Worm (Caenorhabditis elegans) whole organism, midembryonic: ENCODE measurements around the gene mog-1.

Experiments used
- klf-2 ChIP-seq: fragments of 200-800 bp; sonication (Bioruptor generic); conservative IDR thresholded peaks from 2 replicates; pipeline ENCODE4 v1.3.6; 2022; ENCODE audit warnings: missing genetic modification reagents, missing genetic modification characterization, missing compliant biosample characterization
- med-1 ChIP-seq: sonication (generic microtip); optimal IDR thresholded peaks from 2 replicates; lab custom pipeline; 2017; ENCODE audit warnings: missing genetic modification characterization, mild to moderate bottlenecking, missing compliant biosample characterization, antibody characterized with exemption, missing genetic modification reagents; ENCODE audit not compliant: insufficient read depth
- ref-1 ChIP-seq: fragments of 200-800 bp; sonication (Bioruptor generic); conservative IDR thresholded peaks from 2 replicates; pipeline ENCODE4 v1.3.6; 2022; ENCODE audit warnings: missing genetic modification reagents, missing genetic modification characterization, missing compliant biosample characterization
- tab-1 ChIP-seq: fragments of 200-800 bp; sonication (Bioruptor generic); IDR thresholded peaks from 2 replicates; pipeline ENCODE4 v1.3.6; 2022; ENCODE audit warnings: missing genetic modification characterization, missing compliant biosample characterization
- ztf-23 ChIP-seq: fragments of 200-800 bp; sonication (Bioruptor generic); IDR thresholded peaks from 2 replicates; pipeline ENCODE4 v1.3.6; 2022; ENCODE audit warnings: missing genetic modification reagents, missing genetic modification characterization, missing compliant biosample characterization
- ztf-29 ChIP-seq: fragments of 200-800 bp; sonication (Bioruptor generic); IDR thresholded peaks from 2 replicates; pipeline ENCODE4 v1.3.6; 2022; ENCODE audit warnings: missing genetic modification reagents, missing genetic modification characterization, missing compliant biosample characterization

ce11 chrIII:9928777-9929176 is 27.2 kb downstream of the mog-1 start, which contains the start of gene ttr-1:
- no peak for TF ChIP-seq ztf-29
- no peak for TF ChIP-seq klf-2 (GFP tag; lab: Robert Waterston, UW)
- TF ChIP-seq tab-1 (GFP tag; lab: Robert Waterston, UW): no peak
- no peak for TF ChIP-seq med-1 (GFP tag; lab: Kevin White, UChicago)
- TF ChIP-seq ref-1 (GFP tag; lab: Robert Waterston, UW): no peak
- TF ChIP-seq ztf-23 (GFP tag; lab: Robert Waterston, UW): no peak
